Fruit fly (Drosophila melanogaster) whole organism, embryonic: ENCODE results near the gene CG42766.

Source experiments
- CG2712 ChIP-seq: fragments of 200-800 bp; optimal IDR thresholded peaks from 3 replicates; lab custom pipeline; 2019; ENCODE audit warnings: missing biosample characterization, mild to moderate bottlenecking, missing genetic modification characterization, moderate library complexity
- CG32772 ChIP-seq: fragments of 200-800 bp; sonication (Bioruptor generic); IDR thresholded peaks from 2 replicates; pipeline ENCODE4 v1.3.6; 2022; ENCODE audit warnings: missing biosample characterization, missing genetic modification characterization
- CTCF ChIP-seq: fragments of 200-800 bp; sonication (Bioruptor generic); optimal IDR thresholded peaks from 2 replicates; lab custom pipeline; 2017; ENCODE audit warnings: missing biosample characterization, mild to moderate bottlenecking, missing genetic modification characterization, moderate library complexity
- Dip3 ChIP-seq: fragments of 200-800 bp; sonication (Bioruptor generic); optimal IDR thresholded peaks from 3 replicates; lab custom pipeline; 2016; ENCODE audit warnings: missing biosample characterization, missing genetic modification characterization
- Eip74EF ChIP-seq, 2 experiments: fragments of 200-800 bp in 1 of 2; fragments of >200 bp in 1 of 2; sonication (Bioruptor generic) in 1 of 2; optimal IDR thresholded peaks; 2 replicates each; lab custom pipeline; 2017 to 2019; ENCODE audit warnings: missing biosample characterization in 2 of 2, missing genetic modification characterization in 2 of 2, mild to moderate bottlenecking in 1 of 2, moderate library complexity in 1 of 2
- MESR4 ChIP-seq: fragments of 200-800 bp; sonication (Bioruptor generic); optimal IDR thresholded peaks from 2 replicates; lab custom pipeline; 2018; ENCODE audit warnings: missing biosample characterization, mild to moderate bottlenecking, missing genetic modification characterization, moderate library complexity
- YL-1 ChIP-seq: fragments of 200-800 bp; sonication (Bioruptor generic); optimal IDR thresholded peaks from 3 replicates; lab custom pipeline; 2017; ENCODE audit warnings: missing biosample characterization, mild to moderate bottlenecking, missing genetic modification characterization
- fu2 ChIP-seq: fragments of 200-800 bp; sonication (Bioruptor generic); optimal IDR thresholded peaks from 2 replicates; lab custom pipeline; 2016; ENCODE audit warnings: missing biosample characterization, missing genetic modification characterization
- pnt ChIP-seq: fragments of 200-800 bp; sonication (Bioruptor generic); optimal IDR thresholded peaks from 3 replicates; lab custom pipeline; 2016; ENCODE audit warnings: missing biosample characterization, missing genetic modification characterization
- wek ChIP-seq: fragments of 200-800 bp; sonication (Bioruptor generic); optimal IDR thresholded peaks from 3 replicates; lab custom pipeline; 2018; ENCODE audit warnings: missing biosample characterization, mild to moderate bottlenecking, missing genetic modification characterization, moderate library complexity
- zf30C ChIP-seq: fragments of 200-800 bp; sonication (Bioruptor generic); optimal IDR thresholded peaks from 3 replicates; lab custom pipeline; 2018; ENCODE audit warnings: missing biosample characterization, mild to moderate bottlenecking, missing genetic modification characterization

- TF ChIP-seq MESR4 (GFP tag; lab: Kevin White, UChicago) (peak; percentile 40), pnt (no peak), CG32772 (GFP tag; lab: Robert Waterston, UW) (no peak), CG2712 (tag; lab: Kevin White, UChicago) (no peak), wek (GFP tag; lab: Kevin White, UChicago) (peak; percentile 16), fu2 (no peak), CTCF (no peak), Eip74EF (GFP tag; optimal IDR thresholded peaks at IDR 0.05; lab: Kevin White, UChicago) (peak in 1 of 2 experiments; percentile 3), zf30C (GFP tag; lab: Kevin White, UChicago) (no peak), Dip3 (GFP tag; lab: Kevin White, UChicago) (no peak), YL-1 (no peak)
These were observed 43.0 kb upstream of the CG42766 start, which contains the start of gene Ranbp16 for dm6 chrX:15933504-15934225.
